Fruit fly (Drosophila melanogaster) whole organism, prepupa: Measurements from ENCODE around the gene Irbp.

ENCODE experiments used
- Blimp-1 ChIP-seq: fragments of 200-800 bp; sonication (Bioruptor generic); optimal IDR thresholded peaks from 3 replicates; lab custom pipeline; 2017; ENCODE audit warnings: missing biosample characterization, missing genetic modification characterization, mild to moderate bottlenecking, moderate library complexity, missing genetic modification reagents
- CG10631 ChIP-seq: fragments of 200-800 bp; sonication (Bioruptor generic); optimal IDR thresholded peaks from 2 replicates; lab custom pipeline; 2016; ENCODE audit warnings: missing biosample characterization, missing genetic modification characterization
- CG10669 ChIP-seq: fragments of 200-800 bp; sonication (Bioruptor generic); optimal IDR thresholded peaks from 3 replicates; lab custom pipeline; 2018; ENCODE audit warnings: missing biosample characterization, mild to moderate bottlenecking, missing genetic modification characterization, moderate library complexity
- CG11294 ChIP-seq: fragments of 200-800 bp; sonication (Bioruptor generic); IDR thresholded peaks from 2 replicates; pipeline ENCODE4 v1.3.6; 2022; ENCODE audit warnings: missing biosample characterization, missing genetic modification characterization
- CG11762 ChIP-seq: fragments of 200-800 bp; sonication (Bioruptor generic); optimal IDR thresholded peaks from 3 replicates; lab custom pipeline; 2016; ENCODE audit warnings: missing biosample characterization, missing genetic modification characterization; ENCODE audit not compliant: insufficient read depth
- CG11902 ChIP-seq: fragments of 200-800 bp; sonication (Bioruptor generic); optimal IDR thresholded peaks from 3 replicates; lab custom pipeline; 2016; ENCODE audit warnings: missing biosample characterization, missing genetic modification characterization
- CG16779 ChIP-seq: fragments of 200-800 bp; sonication (Bioruptor generic); optimal IDR thresholded peaks from 3 replicates; lab custom pipeline; 2017; ENCODE audit warnings: missing biosample characterization, mild to moderate bottlenecking, missing genetic modification characterization
- CG31627 ChIP-seq: fragments of 200-800 bp; sonication (Bioruptor generic); optimal IDR thresholded peaks from 3 replicates; lab custom pipeline; 2016; ENCODE audit warnings: missing biosample characterization, missing genetic modification characterization
- CG32006 ChIP-seq: fragments of 200-800 bp; sonication (Bioruptor generic); optimal IDR thresholded peaks from 3 replicates; lab custom pipeline; 2017; ENCODE audit warnings: missing biosample characterization, mild to moderate bottlenecking, missing genetic modification characterization
- CG34406 ChIP-seq: fragments of 200-800 bp; sonication (Bioruptor generic); optimal IDR thresholded peaks from 3 replicates; lab custom pipeline; 2016; ENCODE audit warnings: missing biosample characterization, missing genetic modification characterization
- CG6163 ChIP-seq: fragments of 200-800 bp; sonication (Bioruptor generic); IDR thresholded peaks from 3 replicates; pipeline ENCODE4 v1.3.6; 2022; ENCODE audit warnings: missing biosample characterization, missing genetic modification characterization
- CG6808 ChIP-seq: fragments of 200-800 bp; sonication (Bioruptor generic); optimal IDR thresholded peaks from 3 replicates; lab custom pipeline; 2017; ENCODE audit warnings: missing biosample characterization, missing genetic modification characterization, mild to moderate bottlenecking, moderate library complexity, missing genetic modification reagents
- CG6854 ChIP-seq: fragments of 200-800 bp; sonication (Bioruptor generic); optimal IDR thresholded peaks from 2 replicates; lab custom pipeline; 2017; ENCODE audit warnings: missing biosample characterization, mild to moderate bottlenecking, missing genetic modification characterization
- CG7368 ChIP-seq: fragments of 200-800 bp; sonication (Bioruptor generic); optimal IDR thresholded peaks from 3 replicates; lab custom pipeline; 2016; ENCODE audit warnings: missing biosample characterization, missing genetic modification characterization
- CG8119 ChIP-seq: fragments of 200-800 bp; sonication (Bioruptor generic); IDR thresholded peaks from 3 replicates; pipeline ENCODE4 v1.3.6; 2022; ENCODE audit warnings: missing biosample characterization, missing genetic modification characterization
- CG8319 ChIP-seq: fragments of 200-800 bp; sonication (Bioruptor generic); optimal IDR thresholded peaks from 3 replicates; lab custom pipeline; 2016; ENCODE audit warnings: missing biosample characterization, missing genetic modification characterization
- CG8632 ChIP-seq: fragments of 200-800 bp; sonication (Bioruptor generic); optimal IDR thresholded peaks from 3 replicates; lab custom pipeline; 2016; ENCODE audit warnings: missing biosample characterization, missing genetic modification characterization
- CG9139 ChIP-seq: fragments of 200-800 bp; sonication (Bioruptor generic); optimal IDR thresholded peaks from 3 replicates; lab custom pipeline; 2017; ENCODE audit warnings: missing biosample characterization, mild to moderate bottlenecking, missing genetic modification characterization
- Eip75B ChIP-seq: fragments of 200-800 bp; sonication (Bioruptor generic); optimal IDR thresholded peaks from 3 replicates; lab custom pipeline; 2016; ENCODE audit warnings: missing biosample characterization, missing genetic modification characterization
- Eip78C ChIP-seq: fragments of 200-800 bp; sonication (Bioruptor generic); peaks from one replicate; lab custom pipeline; 2016; ENCODE audit warnings: missing biosample characterization, missing genetic modification characterization
- Ets96B ChIP-seq: fragments of 200-800 bp; optimal IDR thresholded peaks from 2 replicates; lab custom pipeline; 2019; ENCODE audit warnings: missing biosample characterization, mild to moderate bottlenecking, missing genetic modification characterization, moderate library complexity
- Gug ChIP-seq: fragments of 200-800 bp; sonication (Bioruptor generic); IDR thresholded peaks from 2 replicates; pipeline ENCODE4 v1.3.6; 2022; ENCODE audit warnings: missing biosample characterization, missing genetic modification characterization
- Hr38 ChIP-seq: sonication (Bioruptor generic); optimal IDR thresholded peaks from 2 replicates; lab custom pipeline; 2016; ENCODE audit warnings: missing biosample characterization, missing genetic modification characterization
- Hr4 ChIP-seq: fragments of 200-800 bp; sonication (Bioruptor generic); optimal IDR thresholded peaks from 3 replicates; lab custom pipeline; 2016; ENCODE audit warnings: missing biosample characterization, missing genetic modification characterization
- Lpt ChIP-seq: fragments of 200-800 bp; sonication (Bioruptor generic); optimal IDR thresholded peaks from 3 replicates; lab custom pipeline; 2016; ENCODE audit warnings: missing biosample characterization, missing genetic modification characterization
- Met ChIP-seq: fragments of 200-800 bp; sonication (Bioruptor generic); optimal IDR thresholded peaks from 3 replicates; lab custom pipeline; 2016; ENCODE audit warnings: missing biosample characterization, missing genetic modification characterization
- Sox15 ChIP-seq: fragments of 200-800 bp; sonication (Bioruptor generic); optimal IDR thresholded peaks from 3 replicates; lab custom pipeline; 2016; ENCODE audit warnings: missing biosample characterization, missing genetic modification characterization
- achi ChIP-seq: fragments of 200-800 bp; sonication (Bioruptor generic); optimal IDR thresholded peaks from 3 replicates; lab custom pipeline; 2016; ENCODE audit warnings: missing biosample characterization, missing genetic modification characterization
- cyc ChIP-seq: fragments of 200-800 bp; sonication (Bioruptor generic); optimal IDR thresholded peaks from 3 replicates; lab custom pipeline; 2016; ENCODE audit warnings: missing biosample characterization, missing genetic modification characterization
- dac ChIP-seq: fragments of 200-800 bp; sonication (Bioruptor generic); optimal IDR thresholded peaks from 2 replicates; lab custom pipeline; 2017; ENCODE audit warnings: missing biosample characterization, mild to moderate bottlenecking, missing genetic modification characterization
- dsx ChIP-seq: fragments of 200-800 bp; optimal IDR thresholded peaks from 3 replicates; lab custom pipeline; 2019; ENCODE audit warnings: missing biosample characterization, mild to moderate bottlenecking, missing genetic modification characterization, moderate library complexity; ENCODE audit not compliant: poor library complexity, severe bottlenecking
- esn ChIP-seq: fragments of 200-800 bp; sonication (Bioruptor generic); optimal IDR thresholded peaks from 2 replicates; lab custom pipeline; 2016; ENCODE audit warnings: missing biosample characterization, mild to moderate bottlenecking, missing genetic modification characterization, moderate library complexity
- fd85E ChIP-seq: fragments of 200-800 bp; sonication (Bioruptor generic); optimal IDR thresholded peaks from 3 replicates; lab custom pipeline; 2016; ENCODE audit warnings: missing biosample characterization, missing genetic modification characterization
- fkh ChIP-seq: fragments of 200-800 bp; sonication (Bioruptor generic); optimal IDR thresholded peaks from 3 replicates; lab custom pipeline; 2017; ENCODE audit warnings: missing biosample characterization, mild to moderate bottlenecking, missing genetic modification characterization, moderate library complexity
- net ChIP-seq: fragments of 200-800 bp; sonication (Bioruptor generic); optimal IDR thresholded peaks from 3 replicates; lab custom pipeline; 2016; ENCODE audit warnings: missing biosample characterization, missing genetic modification characterization
- salr ChIP-seq, 2 experiments: fragments of 200-800 bp; sonication (Bioruptor generic); optimal IDR thresholded peaks; 3 replicates each; lab custom pipeline; 2016 to 2018; ENCODE audit warnings: missing biosample characterization in 2 of 2, missing genetic modification characterization in 2 of 2, mild to moderate bottlenecking in 1 of 2
- spab ChIP-seq: fragments of 200-800 bp; sonication (Bioruptor generic); optimal IDR thresholded peaks from 2 replicates; lab custom pipeline; 2017; ENCODE audit warnings: missing biosample characterization, mild to moderate bottlenecking, missing genetic modification characterization, missing genetic modification reagents
- ss ChIP-seq, 2 experiments: fragments of 200-800 bp; sonication (Bioruptor generic); optimal IDR thresholded peaks; 2 replicates in 1 of 2; 3 replicates in 1 of 2; lab custom pipeline; 2017 to 2018; ENCODE audit warnings: mild to moderate bottlenecking in 2 of 2, missing biosample characterization in 2 of 2, missing genetic modification characterization in 2 of 2, moderate library complexity in 1 of 2
- svp ChIP-seq: fragments of 200-800 bp; sonication (Bioruptor generic); peaks from one replicate; lab custom pipeline; 2016; ENCODE audit warnings: missing biosample characterization, missing genetic modification characterization
- vri ChIP-seq: fragments of 200-800 bp; sonication (Bioruptor generic); optimal IDR thresholded peaks from 3 replicates; lab custom pipeline; 2016; ENCODE audit warnings: missing biosample characterization, mild to moderate bottlenecking, missing genetic modification characterization

Gene Irbp

dm6 chr3R:11421643-11422122 lies 11.8 kb downstream of the Irbp start, which contains the start of the genes ninaG and Sptz (continued):
- no peak for TF ChIP-seq fd85E (GFP tag; lab: Kevin White, UChicago)
- TF ChIP-seq Ets96B (tag; lab: Kevin White, UChicago): peak; percentile 88
- TF ChIP-seq CG6808 (GFP tag; lab: Kevin White, UChicago): no peak
- TF ChIP-seq CG34406 (GFP tag; lab: Kevin White, UChicago): peak; percentile 86
- TF ChIP-seq CG6854 (GFP tag; lab: Kevin White, UChicago): peak; percentile 69
- peak; percentile 98 for TF ChIP-seq CG31627 (GFP tag; lab: Kevin White, UChicago)
- TF ChIP-seq CG16779 (tag; lab: Kevin White, UChicago): peak; percentile 65
- no peak for TF ChIP-seq Hr4 (GFP tag; lab: Kevin White, UChicago)
- TF ChIP-seq net (GFP tag; lab: Kevin White, UChicago): peak; percentile 88
- peak; percentile 93 for TF ChIP-seq CG6163
- TF ChIP-seq cyc (GFP tag; lab: Kevin White, UChicago): peak; percentile 97
- peak; percentile 76 for TF ChIP-seq Blimp-1 (GFP tag; lab: Kevin White, UChicago)
- peak; percentile 85 for TF ChIP-seq CG8632 (GFP tag; lab: Kevin White, UChicago)
- TF ChIP-seq CG11762: peak; percentile 81
- TF ChIP-seq spab: no peak
- TF ChIP-seq CG9139: no peak
- peak; percentile 93 for TF ChIP-seq CG32006
- peak; percentile 87 for TF ChIP-seq Lpt (GFP tag; lab: Kevin White, UChicago)
- no peak for TF ChIP-seq CG10669 (GFP tag; lab: Kevin White, UChicago)
- TF ChIP-seq CG8319: peak; percentile 89
- peak; percentile 88 for TF ChIP-seq CG8119 (GFP tag; lab: Robert Waterston, UW)
- no peak for TF ChIP-seq CG7368
- TF ChIP-seq esn (GFP tag; lab: Kevin White, UChicago): peak; percentile 95
- no peak for TF ChIP-seq ss (GFP tag; optimal IDR thresholded peaks at IDR 0.05; lab: Kevin White, UChicago)
- peak; percentile 93 for TF ChIP-seq CG11902
- peak; percentile 90 for TF ChIP-seq CG11294 (GFP tag; lab: Robert Waterston, UW)
- TF ChIP-seq svp (GFP tag; lab: Kevin White, UChicago): peak; percentile 98
- TF ChIP-seq dac: peak; percentile 89
- peak; percentile 90 for TF ChIP-seq achi (GFP tag; lab: Kevin White, UChicago)
- no peak for TF ChIP-seq fkh (GFP tag; lab: Kevin White, UChicago)
- no peak for TF ChIP-seq dsx (GFP tag; lab: Kevin White, UChicago)
- no peak for TF ChIP-seq Met (GFP tag; lab: Kevin White, UChicago)
- peak; percentile 94 for TF ChIP-seq Gug (GFP tag; lab: Robert Waterston, UW)
- peak; percentile 91 for TF ChIP-seq Eip75B (GFP tag; lab: Kevin White, UChicago)
- TF ChIP-seq Eip78C (GFP tag; lab: Kevin White, UChicago): peak; percentile 98

DNA sequence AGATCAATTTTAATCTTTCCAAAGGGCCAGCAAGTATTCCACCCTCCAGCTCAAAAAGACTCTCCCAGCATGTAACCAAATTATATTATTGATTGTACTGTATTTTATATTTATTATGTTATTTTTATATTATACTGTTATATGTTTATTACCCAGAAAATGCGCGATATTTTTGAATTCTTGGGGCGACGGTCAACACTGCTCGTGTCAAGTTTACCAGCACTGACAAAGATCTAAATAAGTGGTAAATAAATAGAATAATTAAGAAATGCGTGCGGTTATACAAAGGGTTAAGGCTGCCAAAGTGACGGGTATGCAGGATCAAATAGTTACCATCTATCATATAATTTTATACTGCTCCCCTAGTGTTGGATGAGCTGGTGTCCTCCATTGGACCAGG lies 20.0 kb downstream of the Irbp start, which contains the start of gene Dtd:
Gene Dtd (plus strand): TSS at position 248 of the 400 bp plus-strand sequence.
- TF ChIP-seq dac (no peak), CG8319 (no peak), spab (no peak), CG8632 (GFP tag; lab: Kevin White, UChicago) (no peak), CG10631 (GFP tag; lab: Kevin White, UChicago) (no peak), Eip75B (GFP tag; lab: Kevin White, UChicago) (no peak), Hr4 (GFP tag; lab: Kevin White, UChicago) (no peak), CG11294 (GFP tag; lab: Robert Waterston, UW) (no peak), dsx (GFP tag; lab: Kevin White, UChicago) (no peak), Eip78C (GFP tag; lab: Kevin White, UChicago) (no peak), salr (GFP tag; optimal IDR thresholded peaks at IDR 0.05; lab: Kevin White, UChicago) (no peak), CG10669 (GFP tag; lab: Kevin White, UChicago) (no peak), vri (GFP tag; lab: Kevin White, UChicago) (no peak), Hr38 (no peak), CG7368 (no peak), Sox15 (GFP tag; lab: Kevin White, UChicago) (no peak)
